Worm (Caenorhabditis elegans) whole organism, L2 larva: ENCODE data around the gene sip-1.
A peak's percentile ranks its signal among the peaks of the same experiment; 100 is the strongest.

Source experiments
- C34F6.9 ChIP-seq: fragments of 150-350 bp; optimal IDR thresholded peaks from 2 replicates; lab custom pipeline; 2014; ENCODE audit warnings: missing biosample characterization, missing genetic modification characterization
- F13H6.1 ChIP-seq: sonication (generic microtip); optimal IDR thresholded peaks from 2 replicates; lab custom pipeline; 2016; ENCODE audit warnings: missing genetic modification characterization, missing compliant biosample characterization
- R02D3.7 ChIP-seq: fragments of 150-350 bp; optimal IDR thresholded peaks from 2 replicates; lab custom pipeline; 2014; ENCODE audit warnings: missing biosample characterization, missing genetic modification characterization
- Y55F3AM.14 ChIP-seq: fragments of 200-800 bp; sonication (Bioruptor generic); optimal IDR thresholded peaks from 2 replicates; lab custom pipeline; 2018; ENCODE audit warnings: mild to moderate bottlenecking, missing genetic modification characterization, missing compliant biosample characterization
- ZK546.5 ChIP-seq: sonication (generic microtip); optimal IDR thresholded peaks from 2 replicates; lab custom pipeline; 2017; ENCODE audit warnings: missing biosample characterization, missing genetic modification characterization
- alr-1 ChIP-seq: fragments of 150-350 bp; optimal IDR thresholded peaks from 2 replicates; lab custom pipeline; 2014; ENCODE audit warnings: missing biosample characterization, missing genetic modification characterization
- aly-2 ChIP-seq: fragments of 150-350 bp; optimal IDR thresholded peaks from 2 replicates; lab custom pipeline; 2014; ENCODE audit warnings: missing biosample characterization, missing genetic modification characterization
- ama-1 ChIP-seq: fragments of 150-350 bp; optimal IDR thresholded peaks from 2 replicates; lab custom pipeline; 2018; ENCODE audit warnings: inconsistent platforms
- blmp-1 ChIP-seq: sonication (generic microtip); optimal IDR thresholded peaks from 2 replicates; lab custom pipeline; 2017; ENCODE audit warnings: missing genetic modification characterization, mild to moderate bottlenecking, missing compliant biosample characterization, antibody characterized with exemption, moderate library complexity; ENCODE audit not compliant: insufficient read depth
- ceh-16 ChIP-seq: fragments of 150-350 bp; optimal IDR thresholded peaks from 2 replicates; lab custom pipeline; 2014; ENCODE audit warnings: missing biosample characterization, missing genetic modification characterization
- ceh-82 ChIP-seq: fragments of 150-350 bp; optimal IDR thresholded peaks from 2 replicates; lab custom pipeline; 2014; ENCODE audit warnings: missing biosample characterization, missing genetic modification characterization
- crh-2 ChIP-seq: sonication (generic microtip); optimal IDR thresholded peaks from 2 replicates; lab custom pipeline; 2017; ENCODE audit warnings: missing biosample characterization, missing genetic modification characterization
- dmd-4 ChIP-seq: sonication (generic microtip); optimal IDR thresholded peaks from 2 replicates; lab custom pipeline; 2017; ENCODE audit warnings: missing biosample characterization, missing genetic modification characterization
- egl-27 ChIP-seq: sonication (generic microtip); optimal IDR thresholded peaks from 3 replicates; lab custom pipeline; 2017; ENCODE audit warnings: missing biosample characterization, missing genetic modification reagents, missing genetic modification characterization
- elt-1 ChIP-seq: fragments of 150-350 bp; optimal IDR thresholded peaks from 2 replicates; lab custom pipeline; 2014; ENCODE audit warnings: missing biosample characterization, missing genetic modification characterization
- elt-3 ChIP-seq: sonication (generic microtip); optimal IDR thresholded peaks from 2 replicates; lab custom pipeline; 2017; ENCODE audit warnings: missing biosample characterization, missing genetic modification characterization
- fos-1 ChIP-seq: fragments of 150-350 bp; optimal IDR thresholded peaks from 2 replicates; lab custom pipeline; 2014; ENCODE audit warnings: missing biosample characterization, missing genetic modification characterization
- gmeb-1 ChIP-seq: fragments of 150-350 bp; optimal IDR thresholded peaks from 2 replicates; lab custom pipeline; 2014; ENCODE audit warnings: missing biosample characterization, missing genetic modification characterization
- lin-11 ChIP-seq: fragments of 150-350 bp; sonication (generic microtip); optimal IDR thresholded peaks from 2 replicates; lab custom pipeline; 2014; ENCODE audit warnings: missing biosample characterization, missing genetic modification characterization, inconsistent platforms, mixed read lengths
- lin-13 ChIP-seq: fragments of 150-350 bp; optimal IDR thresholded peaks from 2 replicates; lab custom pipeline; 2014; ENCODE audit warnings: missing biosample characterization, missing genetic modification reagents, missing genetic modification characterization
- lin-39 ChIP-seq: fragments of 150-350 bp; optimal IDR thresholded peaks from 2 replicates; lab custom pipeline; 2014; ENCODE audit warnings: missing biosample characterization, missing genetic modification reagents, missing genetic modification characterization
- lsy-2 ChIP-seq, 2 experiments: fragments of 150-350 bp in 1 of 2; sonication (generic microtip) in 1 of 2; optimal IDR thresholded peaks; 2 replicates each; lab custom pipeline; 2014 to 2017; ENCODE audit warnings: missing biosample characterization in 2 of 2, missing genetic modification characterization in 2 of 2
- mab-5 ChIP-seq: fragments of 150-350 bp; optimal IDR thresholded peaks from 2 replicates; lab custom pipeline; 2014; ENCODE audit warnings: missing biosample characterization, missing genetic modification characterization
- mbf-1 ChIP-seq: sonication (generic microtip); optimal IDR thresholded peaks from 2 replicates; lab custom pipeline; 2017; ENCODE audit warnings: missing biosample characterization, missing genetic modification characterization
- mdl-1 ChIP-seq, 2 experiments: fragments of 150-350 bp in 1 of 2; sonication (generic microtip) in 1 of 2; optimal IDR thresholded peaks; 2 replicates each; lab custom pipeline; 2017; ENCODE audit warnings: missing biosample characterization in 2 of 2, missing genetic modification characterization in 2 of 2
- nhr-10 ChIP-seq: sonication (generic microtip); optimal IDR thresholded peaks from 2 replicates; lab custom pipeline; 2017; ENCODE audit warnings: missing biosample characterization, missing genetic modification characterization
- nhr-11 ChIP-seq: fragments of 150-350 bp; optimal IDR thresholded peaks from 2 replicates; lab custom pipeline; 2014; ENCODE audit warnings: missing biosample characterization, missing genetic modification characterization
- nhr-12 ChIP-seq: fragments of 150-350 bp; optimal IDR thresholded peaks from 2 replicates; lab custom pipeline; 2014; ENCODE audit warnings: missing biosample characterization, missing genetic modification characterization
- nhr-129 ChIP-seq: fragments of 150-350 bp; optimal IDR thresholded peaks from 2 replicates; lab custom pipeline; 2014; ENCODE audit warnings: missing biosample characterization, missing genetic modification characterization
- nhr-21 ChIP-seq: fragments of 150-350 bp; optimal IDR thresholded peaks from 2 replicates; lab custom pipeline; 2014; ENCODE audit warnings: missing biosample characterization, missing genetic modification characterization
- nhr-23 ChIP-seq: fragments of 150-350 bp; optimal IDR thresholded peaks from 2 replicates; lab custom pipeline; 2014; ENCODE audit warnings: missing biosample characterization, missing genetic modification reagents, missing genetic modification characterization
- nhr-237 ChIP-seq: fragments of 150-350 bp; optimal IDR thresholded peaks from 2 replicates; lab custom pipeline; 2014; ENCODE audit warnings: missing biosample characterization, missing genetic modification characterization
- nhr-25 ChIP-seq: fragments of 150-350 bp; sonication (generic microtip); optimal IDR thresholded peaks from 3 replicates; lab custom pipeline; 2014; ENCODE audit warnings: missing biosample characterization, missing genetic modification characterization
- nhr-6 ChIP-seq: fragments of 150-350 bp; optimal IDR thresholded peaks from 2 replicates; lab custom pipeline; 2014; ENCODE audit warnings: missing biosample characterization, missing genetic modification characterization
- nhr-77 ChIP-seq: fragments of 150-350 bp; optimal IDR thresholded peaks from 2 replicates; lab custom pipeline; 2014; ENCODE audit warnings: missing biosample characterization, missing genetic modification characterization
- peb-1 ChIP-seq: fragments of 150-350 bp; optimal IDR thresholded peaks from 2 replicates; lab custom pipeline; 2014; ENCODE audit warnings: missing biosample characterization, missing genetic modification characterization
- sem-4 ChIP-seq: fragments of 150-350 bp; optimal IDR thresholded peaks from 2 replicates; lab custom pipeline; 2014; ENCODE audit warnings: missing biosample characterization, missing genetic modification reagents, missing genetic modification characterization
- skn-1 ChIP-seq: sonication (generic microtip); optimal IDR thresholded peaks from 2 replicates; lab custom pipeline; 2017; ENCODE audit warnings: missing biosample characterization, missing genetic modification characterization
- sma-3 ChIP-seq: sonication (generic microtip); optimal IDR thresholded peaks from 2 replicates; lab custom pipeline; 2016; ENCODE audit warnings: missing genetic modification reagents, missing genetic modification characterization, missing compliant biosample characterization
- sma-9 ChIP-seq, 2 experiments: fragments of 150-350 bp in 1 of 2; sonication (generic microtip) in 1 of 2; optimal IDR thresholded peaks; 2 replicates each; lab custom pipeline; 2014 to 2016; ENCODE audit warnings: missing genetic modification characterization in 2 of 2, mild to moderate bottlenecking in 1 of 2, missing biosample characterization in 1 of 2, missing compliant biosample characterization in 1 of 2, missing genetic modification reagents in 1 of 2, moderate library complexity in 1 of 2
- snpc-4 ChIP-seq: fragments of 150-350 bp; optimal IDR thresholded peaks from 2 replicates; lab custom pipeline; 2014; ENCODE audit warnings: missing biosample characterization, missing genetic modification characterization
- unc-39 ChIP-seq: fragments of 150-350 bp; optimal IDR thresholded peaks from 2 replicates; lab custom pipeline; 2014; ENCODE audit warnings: missing biosample characterization, missing genetic modification characterization
- unc-55 ChIP-seq: fragments of 150-350 bp; sonication (generic microtip); optimal IDR thresholded peaks from 3 replicates; lab custom pipeline; 2014; ENCODE audit warnings: missing biosample characterization, missing genetic modification reagents, missing genetic modification characterization
- unc-62 ChIP-seq: fragments of 150-350 bp; optimal IDR thresholded peaks from 2 replicates; lab custom pipeline; 2014; ENCODE audit warnings: missing biosample characterization, missing genetic modification reagents, missing genetic modification characterization
- zag-1 ChIP-seq: fragments of 150-350 bp; optimal IDR thresholded peaks from 2 replicates; lab custom pipeline; 2014; ENCODE audit warnings: missing biosample characterization, missing genetic modification characterization
- ztf-1 ChIP-seq: fragments of 200-800 bp; sonication (Bioruptor generic); conservative IDR thresholded peaks from 2 replicates; pipeline ENCODE4 v1.3.6; 2022; ENCODE audit warnings: missing genetic modification characterization, missing compliant biosample characterization
- ztf-11 ChIP-seq: sonication (generic microtip); optimal IDR thresholded peaks from 2 replicates; lab custom pipeline; 2017; ENCODE audit warnings: missing biosample characterization, missing genetic modification characterization
- ztf-4 ChIP-seq: fragments of 150-350 bp; optimal IDR thresholded peaks from 2 replicates; lab custom pipeline; 2014; ENCODE audit warnings: missing biosample characterization, missing genetic modification characterization

Gene sip-1

DNA sequence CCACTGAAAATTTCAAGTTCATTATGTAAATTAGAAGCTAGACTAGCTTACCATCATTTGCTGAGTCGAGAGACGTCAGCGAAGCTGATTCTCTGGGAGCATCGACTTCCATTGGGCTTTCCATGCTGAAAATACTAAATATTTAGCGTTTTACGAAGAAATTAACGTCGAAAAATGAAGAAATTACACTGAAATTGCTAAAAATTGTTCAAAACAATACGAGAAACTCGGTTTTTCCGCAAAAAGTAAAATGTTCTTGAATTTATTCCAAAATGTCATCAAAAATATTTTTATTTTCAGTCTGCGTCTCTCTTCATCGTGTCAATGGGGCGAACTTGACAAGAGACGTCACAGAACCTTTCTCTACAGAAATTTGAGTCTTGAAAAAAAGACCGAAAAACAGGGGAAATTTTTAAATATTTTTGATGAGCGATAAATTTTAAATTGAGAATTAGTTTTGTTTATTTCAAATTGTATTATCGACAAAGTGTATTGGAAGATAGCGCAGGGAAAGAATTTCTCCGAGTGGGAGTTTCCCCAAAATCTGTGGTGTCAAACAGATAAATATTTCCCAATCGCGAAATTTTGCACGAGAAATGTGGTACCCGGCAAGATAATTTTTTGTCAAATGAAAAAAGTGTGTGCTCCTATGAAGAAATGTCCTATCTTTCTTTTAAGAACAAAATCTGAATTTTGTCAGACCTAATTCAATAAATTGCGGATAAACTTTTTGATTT, 46.0 kb downstream of the sip-1 start, which contains the start of gene ecps-1:
Gene ecps-1 (minus strand): TSS at position 125 of the 737 bp plus-strand sequence.
- TF ChIP-seq peb-1 = no peak
- no peak for TF ChIP-seq elt-1 (tag; lab: Kevin White, UChicago)
- TF ChIP-seq ztf-4 (tag; lab: Kevin White, UChicago) = no peak
- peak; percentile 41 for TF ChIP-seq R02D3.7 (tag; lab: Kevin White, UChicago)
- no peak for TF ChIP-seq nhr-25
- peak; percentile 24 for TF ChIP-seq blmp-1
- peak; percentile 97 for TF ChIP-seq C34F6.9 (tag; lab: Kevin White, UChicago)
- no peak for TF ChIP-seq ceh-82 (tag; lab: Kevin White, UChicago)
- TF ChIP-seq mdl-1 (tag; optimal IDR thresholded peaks at IDR 0.05; lab: Kevin White, UChicago) = peak; percentile 1 to 4
- peak; percentile 70 to 93 for TF ChIP-seq lsy-2 (tag; optimal IDR thresholded peaks at IDR 0.05; lab: Kevin White, UChicago)
- TF ChIP-seq unc-55 (GFP tag; lab: Kevin White, UChicago) = peak; percentile 96
- no peak for TF ChIP-seq lin-13 (GFP tag; lab: Kevin White, UChicago)
- no peak for TF ChIP-seq nhr-23
- peak; percentile 84 for TF ChIP-seq gmeb-1
- peak; percentile 95 for TF ChIP-seq crh-2 (tag; lab: Kevin White, UChicago)
- TF ChIP-seq ztf-11 = no peak
- peak; percentile 58 for TF ChIP-seq ZK546.5 (tag; lab: Kevin White, UChicago)
- TF ChIP-seq alr-1 (tag; lab: Kevin White, UChicago) = no peak
- no peak for TF ChIP-seq nhr-12 (tag; lab: Kevin White, UChicago)
- peak; percentile 77 for TF ChIP-seq F13H6.1 (tag; lab: Kevin White, UChicago)
- TF ChIP-seq nhr-21 (tag; lab: Kevin White, UChicago) = peak; percentile 81
- TF ChIP-seq ceh-16 = no peak
- TF ChIP-seq unc-62 (GFP tag; lab: Kevin White, UChicago) = no peak
- TF ChIP-seq nhr-11 (tag; lab: Kevin White, UChicago) = peak; percentile 11
- TF ChIP-seq lin-11 (tag; lab: Kevin White, UChicago) = no peak
- peak; percentile 41 for TF ChIP-seq nhr-77 (tag; lab: Kevin White, UChicago)
- peak; percentile 83 for TF ChIP-seq nhr-6 (tag; lab: Kevin White, UChicago)
- peak; percentile 82 for TF ChIP-seq sem-4 (tag; lab: Kevin White, UChicago)
- peak; percentile 57 for TF ChIP-seq egl-27
- peak; percentile 46 for TF ChIP-seq nhr-237 (tag; lab: Kevin White, UChicago)
- TF ChIP-seq lin-39 (tag; lab: Kevin White, UChicago) = no peak
- TF ChIP-seq dmd-4 (tag; lab: Kevin White, UChicago) = no peak
- TF ChIP-seq mab-5 = peak; percentile 88
- TF ChIP-seq skn-1 (tag; lab: Kevin White, UChicago) = peak; percentile 95
- TF ChIP-seq zag-1 (tag; lab: Kevin White, UChicago) = peak; percentile 48
- no peak for TF ChIP-seq ama-1 (lab: Kevin White, UChicago)
- TF ChIP-seq nhr-10 (tag; lab: Kevin White, UChicago) = no peak
- TF ChIP-seq nhr-129 (tag; lab: Kevin White, UChicago) = peak; percentile 81
- peak; percentile 90 for TF ChIP-seq sma-9 (GFP tag; optimal IDR thresholded peaks at IDR 0.05; lab: Kevin White, UChicago)
- TF ChIP-seq sma-9 (tag; optimal IDR thresholded peaks at IDR 0.05; lab: Kevin White, UChicago) = no peak
- no peak for TF ChIP-seq unc-39
- TF ChIP-seq sma-3 (GFP tag; lab: Kevin White, UChicago) = peak; percentile 96
- no peak for TF ChIP-seq ztf-1 (GFP tag; lab: Robert Waterston, UW)
- no peak for TF ChIP-seq aly-2 (tag; lab: Kevin White, UChicago)
- no peak for TF ChIP-seq Y55F3AM.14
- TF ChIP-seq fos-1 (tag; lab: Kevin White, UChicago) = peak; percentile 80
- no peak for TF ChIP-seq mbf-1 (tag; lab: Kevin White, UChicago)
- peak; percentile 50 for TF ChIP-seq snpc-4
- no peak for TF ChIP-seq elt-3 (tag; lab: Kevin White, UChicago)
